Worm (Caenorhabditis elegans) whole organism, early embryonic: ENCODE data around the gene F53B1.9.

Experiments
- B0310.2 ChIP-seq: sonication (generic microtip); optimal IDR thresholded peaks from 2 replicates; lab custom pipeline; 2016; ENCODE audit warnings: mild to moderate bottlenecking, missing genetic modification characterization, missing compliant biosample characterization
- F13C5.2 ChIP-seq: sonication (generic microtip); optimal IDR thresholded peaks from 2 replicates; lab custom pipeline; 2017; ENCODE audit warnings: mild to moderate bottlenecking, missing genetic modification characterization, inconsistent platforms, missing compliant biosample characterization
- aly-1 ChIP-seq: sonication (generic microtip); optimal IDR thresholded peaks from 2 replicates; lab custom pipeline; 2016; ENCODE audit warnings: missing genetic modification characterization, missing compliant biosample characterization
- ama-1 ChIP-seq: fragments of 150-350 bp; optimal IDR thresholded peaks from 2 replicates; lab custom pipeline; 2014
- ceh-36 ChIP-seq: sonication (generic microtip); optimal IDR thresholded peaks from 2 replicates; lab custom pipeline; 2016; ENCODE audit warnings: missing genetic modification characterization, inconsistent platforms, missing compliant biosample characterization
- ets-7 ChIP-seq: sonication (generic microtip); optimal IDR thresholded peaks from 2 replicates; lab custom pipeline; 2016; ENCODE audit warnings: missing genotype, missing genetic modification characterization, missing compliant biosample characterization
- flt-1 ChIP-seq: fragments of 200-800 bp; sonication (Bioruptor generic); IDR thresholded peaks from 2 replicates; pipeline ENCODE4 v1.3.6; 2022; ENCODE audit warnings: missing genetic modification characterization, missing compliant biosample characterization
- hmbx-1 ChIP-seq: sonication (generic microtip); optimal IDR thresholded peaks from 2 replicates; lab custom pipeline; 2016; ENCODE audit warnings: mild to moderate bottlenecking, missing genetic modification characterization, missing compliant biosample characterization
- hmg-4 ChIP-seq: fragments of 200-800 bp; sonication (Bioruptor generic); optimal IDR thresholded peaks from 2 replicates; lab custom pipeline; 2018; ENCODE audit warnings: mild to moderate bottlenecking, missing genetic modification characterization, missing compliant biosample characterization
- hnd-1 ChIP-seq: sonication (generic microtip); optimal IDR thresholded peaks from 2 replicates; lab custom pipeline; 2016; ENCODE audit warnings: missing genetic modification characterization, missing compliant biosample characterization
- pes-1 ChIP-seq: fragments of 200-800 bp; sonication (Bioruptor generic); IDR thresholded peaks from 2 replicates; pipeline ENCODE4 v1.3.6; 2022; ENCODE audit warnings: missing genetic modification reagents, missing genetic modification characterization, missing compliant biosample characterization
- scrt-1 ChIP-seq: fragments of 200-800 bp; sonication (Bioruptor generic); IDR thresholded peaks from 2 replicates; pipeline ENCODE4 v1.3.6; 2022; ENCODE audit warnings: missing genetic modification characterization, missing compliant biosample characterization
- tbx-11 ChIP-seq: fragments of 200-800 bp; sonication (Bioruptor generic); IDR thresholded peaks from 2 replicates; pipeline ENCODE4 v1.3.6; 2022; ENCODE audit warnings: missing genetic modification characterization, missing compliant biosample characterization
- tra-4 ChIP-seq: sonication (generic microtip); optimal IDR thresholded peaks from 2 replicates; lab custom pipeline; 2017; ENCODE audit warnings: missing genetic modification characterization, missing compliant biosample characterization

- TF ChIP-seq tbx-11 (no peak), ama-1 (lab: Kevin White, UChicago) (no peak), hnd-1 (tag; lab: Kevin White, UChicago) (no peak), hmbx-1 (tag; lab: Kevin White, UChicago) (no peak), scrt-1 (no peak), F13C5.2 (tag; lab: Kevin White, UChicago) (no peak), tra-4 (tag; lab: Kevin White, UChicago) (no peak), pes-1 (no peak), flt-1 (GFP tag; lab: Robert Waterston, UW) (no peak), ets-7 (tag; lab: Kevin White, UChicago) (no peak), ceh-36 (no peak), B0310.2 (no peak), hmg-4 (GFP tag; lab: Kevin White, UChicago) (no peak), aly-1 (tag; lab: Kevin White, UChicago) (no peak)
Observed at ce11 chrX:2085494-2085893, 46.1 kb downstream of the F53B1.9 start.
